Worm (Caenorhabditis elegans) whole organism, mixed stage, embryonic: Measurements from ENCODE around the gene F42A10.9.
A peak's percentile ranks its signal among the peaks of the same experiment; 100 is the strongest.

Source experiments
- M03D4.4 ChIP-seq: sonication (generic microtip); optimal IDR thresholded peaks from 2 replicates; lab custom pipeline; 2017; ENCODE audit warnings: mild to moderate bottlenecking, missing genetic modification characterization, missing compliant biosample characterization
- bed-3 ChIP-seq: fragments of 200-800 bp; sonication (Bioruptor generic); optimal IDR thresholded peaks from 3 replicates; lab custom pipeline; 2018; ENCODE audit warnings: mild to moderate bottlenecking, missing genetic modification characterization, moderate library complexity, missing compliant biosample characterization
- blmp-1 ChIP-seq: fragments of 150-350 bp; optimal IDR thresholded peaks from 2 replicates; lab custom pipeline; 2014; ENCODE audit warnings: missing biosample characterization, missing genetic modification characterization
- ceh-39 ChIP-seq: fragments of 150-350 bp; optimal IDR thresholded peaks from 2 replicates; lab custom pipeline; 2014; ENCODE audit warnings: missing biosample characterization, missing genetic modification characterization
- ceh-43 ChIP-seq: fragments of 200-800 bp; sonication (Bioruptor generic); optimal IDR thresholded peaks from 2 replicates; lab custom pipeline; 2018; ENCODE audit warnings: mild to moderate bottlenecking, missing genetic modification characterization, moderate library complexity, missing compliant biosample characterization
- ceh-83 ChIP-seq: fragments of 200-800 bp; sonication (Bioruptor generic); optimal IDR thresholded peaks from 2 replicates; lab custom pipeline; 2018; ENCODE audit warnings: mild to moderate bottlenecking, missing genetic modification characterization, missing compliant biosample characterization
- ces-1 ChIP-seq: fragments of 150-350 bp; optimal IDR thresholded peaks from 2 replicates; lab custom pipeline; 2014; ENCODE audit warnings: missing biosample characterization, missing genetic modification reagents, missing genetic modification characterization
- cnd-1 ChIP-seq: fragments of 200-800 bp; sonication (Bioruptor generic); optimal IDR thresholded peaks from 2 replicates; lab custom pipeline; 2018; ENCODE audit warnings: mild to moderate bottlenecking, missing genetic modification characterization, missing compliant biosample characterization
- drap-1 ChIP-seq: fragments of 200-800 bp; sonication (Bioruptor generic); optimal IDR thresholded peaks from 3 replicates; lab custom pipeline; 2018; ENCODE audit warnings: mild to moderate bottlenecking, missing genetic modification characterization, missing compliant biosample characterization
- elt-1 ChIP-seq: sonication (generic microtip); optimal IDR thresholded peaks from 2 replicates; lab custom pipeline; 2017; ENCODE audit warnings: missing genetic modification characterization, mild to moderate bottlenecking, missing compliant biosample characterization, antibody characterized with exemption, moderate library complexity, borderline replicate concordance; ENCODE audit not compliant: insufficient read depth
- elt-3 ChIP-seq: fragments of 150-350 bp; optimal IDR thresholded peaks from 2 replicates; lab custom pipeline; 2014; ENCODE audit warnings: missing biosample characterization, missing genetic modification characterization
- ham-2 ChIP-seq: fragments of 200-800 bp; sonication (Bioruptor generic); optimal IDR thresholded peaks from 2 replicates; lab custom pipeline; 2018; ENCODE audit warnings: mild to moderate bottlenecking, missing genetic modification characterization, missing compliant biosample characterization
- hlh-1 ChIP-seq: fragments of 150-350 bp; optimal IDR thresholded peaks from 2 replicates; lab custom pipeline; 2014; ENCODE audit warnings: missing biosample characterization, missing genetic modification reagents, missing genetic modification characterization
- lin-13 ChIP-seq: fragments of 150-350 bp; optimal IDR thresholded peaks from 2 replicates; lab custom pipeline; 2014; ENCODE audit warnings: missing biosample characterization, missing genetic modification characterization
- lsy-2 ChIP-seq: fragments of 150-350 bp; optimal IDR thresholded peaks from 2 replicates; lab custom pipeline; 2014; ENCODE audit warnings: missing biosample characterization, missing genetic modification characterization
- mab-5 ChIP-seq: fragments of 150-350 bp; optimal IDR thresholded peaks from 2 replicates; lab custom pipeline; 2014; ENCODE audit warnings: missing biosample characterization, missing genetic modification characterization
- mep-1 ChIP-seq: fragments of 150-350 bp; optimal IDR thresholded peaks from 2 replicates; lab custom pipeline; 2017; ENCODE audit warnings: missing biosample characterization, missing genetic modification reagents, missing genetic modification characterization, inconsistent platforms
- mls-2 ChIP-seq: sonication (generic microtip); optimal IDR thresholded peaks from 2 replicates; lab custom pipeline; 2016; ENCODE audit warnings: mild to moderate bottlenecking, missing genetic modification characterization, moderate library complexity, missing compliant biosample characterization
- nhr-12 ChIP-seq: fragments of 150-350 bp; optimal IDR thresholded peaks from 2 replicates; lab custom pipeline; 2014; ENCODE audit warnings: missing biosample characterization, missing genetic modification characterization
- nhr-2 ChIP-seq: fragments of 150-350 bp; optimal IDR thresholded peaks from 2 replicates; lab custom pipeline; 2014; ENCODE audit warnings: missing biosample characterization, missing genetic modification characterization
- nhr-237 ChIP-seq: fragments of 150-350 bp; optimal IDR thresholded peaks from 2 replicates; lab custom pipeline; 2014; ENCODE audit warnings: missing biosample characterization, missing genetic modification characterization
- nhr-28 ChIP-seq: fragments of 150-350 bp; optimal IDR thresholded peaks from 2 replicates; lab custom pipeline; 2014; ENCODE audit warnings: missing biosample characterization, missing genetic modification characterization
- nhr-76 ChIP-seq: sonication (generic microtip); optimal IDR thresholded peaks from 2 replicates; lab custom pipeline; 2017; ENCODE audit warnings: missing biosample characterization, missing genetic modification characterization
- pha-4 ChIP-seq: fragments of 150-350 bp; optimal IDR thresholded peaks from 2 replicates; lab custom pipeline; 2018; ENCODE audit warnings: missing biosample characterization, missing genetic modification reagents, missing genetic modification characterization
- sem-2 ChIP-seq: fragments of 200-800 bp; sonication (Bioruptor generic); optimal IDR thresholded peaks from 2 replicates; lab custom pipeline; 2018; ENCODE audit warnings: mild to moderate bottlenecking, missing genetic modification characterization, missing compliant biosample characterization
- snpc-4 ChIP-seq: fragments of 150-350 bp; optimal IDR thresholded peaks from 2 replicates; lab custom pipeline; 2014; ENCODE audit warnings: missing biosample characterization, missing genetic modification characterization
- sptf-1 ChIP-seq: sonication (generic microtip); optimal IDR thresholded peaks from 2 replicates; lab custom pipeline; 2017; ENCODE audit warnings: mild to moderate bottlenecking, missing genetic modification characterization, moderate library complexity, missing compliant biosample characterization
- tbx-8 ChIP-seq: fragments of 200-800 bp; sonication (Bioruptor generic); optimal IDR thresholded peaks from 2 replicates; lab custom pipeline; 2018; ENCODE audit warnings: mild to moderate bottlenecking, missing genetic modification characterization, moderate library complexity, missing compliant biosample characterization
- unc-120 ChIP-seq: sonication (generic microtip); optimal IDR thresholded peaks from 2 replicates; lab custom pipeline; 2017; ENCODE audit warnings: missing genetic modification characterization, missing compliant biosample characterization; ENCODE audit not compliant: poor library complexity, severe bottlenecking
- unc-39 ChIP-seq: fragments of 150-350 bp; optimal IDR thresholded peaks from 2 replicates; lab custom pipeline; 2014; ENCODE audit warnings: missing biosample characterization, missing genetic modification characterization
- unc-62 ChIP-seq: fragments of 150-350 bp; optimal IDR thresholded peaks from 2 replicates; lab custom pipeline; 2014; ENCODE audit warnings: missing biosample characterization, missing genetic modification reagents, missing genetic modification characterization
- zip-8 ChIP-seq: fragments of 150-350 bp; optimal IDR thresholded peaks from 2 replicates; lab custom pipeline; 2014; ENCODE audit warnings: missing biosample characterization, missing genetic modification characterization
- ztf-11 ChIP-seq: fragments of 150-350 bp; optimal IDR thresholded peaks from 2 replicates; lab custom pipeline; 2014; ENCODE audit warnings: missing biosample characterization, missing genetic modification characterization

The F42A10.9 gene

ce11 chrIII:6206161-6206853 lies 41.9 kb downstream of the F42A10.9 start, which contains the start of the genes sna-3 and rps-3:
Gene sna-3, minus strand, starts transcription at chrIII:6206211.
Gene rps-3, plus strand, starts transcription at chrIII:6206803.
- peak; percentile 35 for TF ChIP-seq sptf-1 (tag; lab: Kevin White, UChicago)
- peak; percentile 75 for TF ChIP-seq lin-13
- TF ChIP-seq mep-1 (tag; lab: Kevin White, UChicago) = peak; percentile 83
- TF ChIP-seq ces-1 (GFP tag; lab: Kevin White, UChicago) = no peak
- no peak for TF ChIP-seq sem-2 (GFP tag; lab: Kevin White, UChicago)
- TF ChIP-seq unc-62 = peak; percentile 14
- TF ChIP-seq ceh-39 (tag; lab: Kevin White, UChicago) = peak; percentile 74
- peak; percentile 49 for TF ChIP-seq unc-120 (tag; lab: Kevin White, UChicago)
- TF ChIP-seq nhr-237 = peak; percentile 63
- peak; percentile 43 for TF ChIP-seq nhr-2 (tag; lab: Kevin White, UChicago)
- TF ChIP-seq hlh-1 = peak; percentile 60
- no peak for TF ChIP-seq ceh-43 (GFP tag; lab: Kevin White, UChicago)
- peak; percentile 87 for TF ChIP-seq lsy-2 (tag; lab: Kevin White, UChicago)
- no peak for TF ChIP-seq snpc-4 (tag; lab: Kevin White, UChicago)
- TF ChIP-seq mls-2 = peak; percentile 69
- peak; percentile 32 for TF ChIP-seq pha-4 (tag; lab: Kevin White, UChicago)
- TF ChIP-seq, all 35 proteins: peak for 12

DNA sequence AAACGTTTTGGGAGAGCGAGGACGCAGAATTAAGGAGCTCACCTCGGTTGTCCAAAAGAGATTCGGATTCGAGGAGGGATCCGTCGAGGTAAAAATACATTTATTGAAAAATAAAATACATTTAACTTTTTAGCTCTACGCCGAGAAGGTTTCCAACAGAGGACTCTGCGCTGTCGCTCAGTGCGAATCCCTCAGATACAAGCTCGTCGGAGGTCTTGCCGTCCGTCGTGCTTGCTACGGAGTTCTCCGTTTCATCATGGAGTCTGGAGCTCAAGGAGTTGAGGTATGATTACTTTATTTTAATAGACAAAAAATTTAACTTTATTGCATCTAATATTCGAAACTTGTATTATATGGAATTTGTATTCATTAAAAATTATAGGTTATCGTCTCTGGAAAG lies 42.7 kb downstream of the F42A10.9 start:
- TF ChIP-seq ceh-39 (tag; lab: Kevin White, UChicago) (no peak), M03D4.4 (tag; lab: Kevin White, UChicago) (no peak), bed-3 (GFP tag; lab: Kevin White, UChicago) (no peak), pha-4 (tag; lab: Kevin White, UChicago) (no peak), hlh-1 (no peak), tbx-8 (no peak), unc-62 (no peak), ham-2 (GFP tag; lab: Kevin White, UChicago) (no peak), mep-1 (tag; lab: Kevin White, UChicago) (no peak), mls-2 (no peak), ces-1 (GFP tag; lab: Kevin White, UChicago) (no peak), elt-1 (tag; lab: Kevin White, UChicago) (no peak), lsy-2 (tag; lab: Kevin White, UChicago) (no peak), nhr-2 (tag; lab: Kevin White, UChicago) (no peak), sem-2 (GFP tag; lab: Kevin White, UChicago) (no peak), nhr-76 (tag; lab: Kevin White, UChicago) (no peak)

- no peak for TF ChIP-seq ces-1 (GFP tag; lab: Kevin White, UChicago)
- no peak for TF ChIP-seq nhr-12 (tag; lab: Kevin White, UChicago)
- no peak for TF ChIP-seq nhr-237
- TF ChIP-seq elt-3 (tag; lab: Kevin White, UChicago) = no peak
- TF ChIP-seq snpc-4 (tag; lab: Kevin White, UChicago) = no peak
- no peak for TF ChIP-seq ceh-83 (GFP tag; lab: Kevin White, UChicago)
- TF ChIP-seq zip-8 (tag; lab: Kevin White, UChicago) = no peak
- TF ChIP-seq pha-4 (tag; lab: Kevin White, UChicago) = no peak
- no peak for TF ChIP-seq unc-120 (tag; lab: Kevin White, UChicago)
- no peak for TF ChIP-seq lin-13
- TF ChIP-seq drap-1 (GFP tag; lab: Kevin White, UChicago) = no peak
- no peak for TF ChIP-seq nhr-2 (tag; lab: Kevin White, UChicago)
- TF ChIP-seq cnd-1 (tag; lab: Kevin White, UChicago) = no peak
- no peak for TF ChIP-seq mab-5 (tag; lab: Kevin White, UChicago)
- no peak for TF ChIP-seq unc-62
- no peak for TF ChIP-seq sem-2 (GFP tag; lab: Kevin White, UChicago)
- TF ChIP-seq blmp-1 (tag; lab: Kevin White, UChicago) = no peak
- TF ChIP-seq unc-39 = no peak
- TF ChIP-seq ztf-11 (tag; lab: Kevin White, UChicago) = no peak
- TF ChIP-seq hlh-1 = no peak
These were observed 43.5 kb downstream of the F42A10.9 start, which contains the start of gene C23G10.2 for ce11 chrIII:6207881-6208280. Gene C23G10.2, plus strand, starts transcription at chrIII:6208064.

DNA sequence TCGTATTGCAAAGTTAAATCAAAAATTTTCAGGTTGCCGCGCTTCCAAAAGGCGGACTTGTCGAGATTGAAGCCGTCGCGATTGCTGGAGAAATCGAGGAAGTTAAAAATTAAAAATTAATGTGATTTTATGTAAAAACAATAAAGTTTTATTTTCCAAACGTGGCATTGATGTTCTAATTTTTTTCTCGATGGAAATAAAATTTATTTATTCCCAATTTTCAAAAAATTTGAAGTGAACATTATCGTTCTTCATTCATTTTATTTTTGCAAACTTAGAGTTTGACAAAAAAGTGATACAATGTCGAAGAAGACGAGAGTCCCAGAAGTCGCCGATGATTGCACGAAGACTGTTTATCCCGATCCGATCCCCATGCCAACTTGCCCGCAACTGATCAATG lies 44.6 kb downstream of the F42A10.9 start, which contains the start of gene C23G10.1:
Gene C23G10.1 (plus strand): TSS at position 301 of the 400 bp plus-strand sequence.
- TF ChIP-seq nhr-76 (tag; lab: Kevin White, UChicago) = no peak
- TF ChIP-seq ceh-39 (tag; lab: Kevin White, UChicago) = no peak
- no peak for TF ChIP-seq elt-1 (tag; lab: Kevin White, UChicago)
- no peak for TF ChIP-seq nhr-12 (tag; lab: Kevin White, UChicago)
- no peak for TF ChIP-seq sptf-1 (tag; lab: Kevin White, UChicago)
- TF ChIP-seq pha-4 (tag; lab: Kevin White, UChicago) = no peak
- TF ChIP-seq tbx-8 = no peak
- no peak for TF ChIP-seq nhr-28 (tag; lab: Kevin White, UChicago)
